Fruit fly (Drosophila melanogaster): ENCODE data around the gene CG18814.

dm6 chr3L:16354197-16354596 lies 15.4 kb upstream of the CG18814 start, which contains the start of gene Pdh:
- TF ChIP-seq Crg-1 (GFP tag; optimal IDR thresholded peaks at IDR 0.05) (no peak), tj (GFP tag; optimal IDR thresholded peaks at IDR 0.05) (no peak)
